Worm (Caenorhabditis elegans) whole organism, L2 larva: Measurements from ENCODE around the gene K11H12.10.

Source experiments
- lsy-2 ChIP-seq, 2 experiments: fragments of 150-350 bp in 1 of 2; sonication (generic microtip) in 1 of 2; optimal IDR thresholded peaks; 2 replicates each; lab custom pipeline; 2014 to 2017; ENCODE audit warnings: missing biosample characterization in 2 of 2, missing genetic modification characterization in 2 of 2
- mbf-1 ChIP-seq: sonication (generic microtip); optimal IDR thresholded peaks from 2 replicates; lab custom pipeline; 2017; ENCODE audit warnings: missing biosample characterization, missing genetic modification characterization
- unc-62 ChIP-seq: fragments of 150-350 bp; optimal IDR thresholded peaks from 2 replicates; lab custom pipeline; 2014; ENCODE audit warnings: missing biosample characterization, missing genetic modification reagents, missing genetic modification characterization
- zag-1 ChIP-seq: fragments of 150-350 bp; optimal IDR thresholded peaks from 2 replicates; lab custom pipeline; 2014; ENCODE audit warnings: missing biosample characterization, missing genetic modification characterization

DNA sequence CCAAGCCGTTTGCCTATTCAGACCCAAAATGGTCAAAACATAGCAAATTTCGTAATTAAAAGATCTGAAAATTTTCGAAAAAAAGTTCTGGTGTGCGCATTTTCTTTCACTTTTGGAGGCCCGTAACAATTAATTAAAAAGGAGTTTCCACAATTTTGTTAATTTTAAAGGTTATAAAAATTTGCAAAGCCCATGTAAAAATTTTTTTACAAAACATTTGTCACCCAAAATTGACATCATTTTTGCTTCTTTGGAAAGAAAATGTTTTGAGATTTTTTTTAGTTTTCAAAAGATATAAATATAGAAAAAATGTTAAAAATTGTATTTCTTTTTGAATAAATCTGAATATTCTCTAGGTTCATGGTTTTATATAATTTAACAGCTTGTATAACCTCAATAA, 8.9 kb upstream of the K11H12.10 start, which contains the start of gene K11H12.6:
- TF ChIP-seq unc-62 (GFP tag; lab: Kevin White, UChicago) = no peak
- no peak for TF ChIP-seq mbf-1 (tag; lab: Kevin White, UChicago)
- no peak for TF ChIP-seq zag-1 (tag; lab: Kevin White, UChicago)
- no peak for TF ChIP-seq lsy-2 (tag; optimal IDR thresholded peaks at IDR 0.05; lab: Kevin White, UChicago)
